Fruit fly (Drosophila melanogaster) whole organism, embryonic: ENCODE measurements around the gene CG17036.

Experiments
- Awh ChIP-seq: fragments of 200-800 bp; sonication (Bioruptor generic); IDR thresholded peaks from 2 replicates; pipeline ENCODE4, ENCODE4 v1.3.6; 2022; ENCODE audit warnings: missing biosample characterization, missing genetic modification characterization
- Bdp1 ChIP-seq: fragments of 200-800 bp; sonication (Bioruptor generic); optimal IDR thresholded peaks from 3 replicates; lab custom pipeline; 2016; ENCODE audit warnings: missing biosample characterization, missing genetic modification characterization
- Bgb ChIP-seq: fragments of 200-800 bp; sonication (Bioruptor generic); IDR thresholded peaks from 2 replicates; pipeline ENCODE4 v1.3.6; 2022; ENCODE audit warnings: missing biosample characterization, missing genetic modification characterization; ENCODE audit not compliant: partially characterized antibody
- CG10321 ChIP-seq: fragments of 200-800 bp; sonication (Bioruptor generic); IDR thresholded peaks from 2 replicates; pipeline ENCODE4 v1.3.6; 2022; ENCODE audit warnings: missing biosample characterization, missing genetic modification characterization
- CG10959 ChIP-seq: fragments of 200-800 bp; sonication (Bioruptor generic); IDR thresholded peaks from 2 replicates; pipeline ENCODE4 v1.3.6; 2022; ENCODE audit warnings: missing biosample characterization, missing genetic modification characterization
- CG11093 ChIP-seq: fragments of 200-800 bp; sonication (Bioruptor generic); IDR thresholded peaks from 3 replicates; pipeline ENCODE4 v1.3.6; 2022; ENCODE audit warnings: missing biosample characterization, missing genetic modification characterization
- CG12236 ChIP-seq: fragments of 200-800 bp; sonication (Bioruptor generic); optimal IDR thresholded peaks from 2 replicates; lab custom pipeline; 2016; ENCODE audit warnings: missing biosample characterization, missing genetic modification characterization
- CG12744 ChIP-seq: fragments of 200-800 bp; sonication (Bioruptor generic); optimal IDR thresholded peaks from 2 replicates; lab custom pipeline; 2016; ENCODE audit warnings: missing biosample characterization, missing genetic modification characterization
- CG12769 ChIP-seq: fragments of 200-800 bp; sonication (Bioruptor generic); optimal IDR thresholded peaks from 2 replicates; lab custom pipeline; 2019; ENCODE audit warnings: missing biosample characterization, mild to moderate bottlenecking, missing genetic modification characterization, moderate library complexity
- CG13287 ChIP-seq: fragments of 200-800 bp; sonication (Bioruptor generic); IDR thresholded peaks from 2 replicates; pipeline ENCODE4 v1.3.6; 2022; ENCODE audit warnings: missing biosample characterization, missing genetic modification characterization; ENCODE audit not compliant: partially characterized antibody
- CG13624 ChIP-seq: fragments of 200-800 bp; sonication (Bioruptor generic); optimal IDR thresholded peaks from 2 replicates; lab custom pipeline; 2016; ENCODE audit warnings: missing biosample characterization, missing genetic modification characterization
- CG13775 ChIP-seq: fragments of 200-800 bp; sonication (Bioruptor generic); optimal IDR thresholded peaks from 3 replicates; lab custom pipeline; 2017; ENCODE audit warnings: missing biosample characterization, mild to moderate bottlenecking, missing genetic modification characterization
- CG14710 ChIP-seq: fragments of 200-800 bp; sonication (Bioruptor generic); optimal IDR thresholded peaks from 3 replicates; lab custom pipeline; 2019; ENCODE audit warnings: missing biosample characterization, mild to moderate bottlenecking, missing genetic modification characterization, moderate library complexity
- CG14965 ChIP-seq: fragments of 200-800 bp; sonication (Bioruptor generic); optimal IDR thresholded peaks from 2 replicates; lab custom pipeline; 2016; ENCODE audit warnings: missing biosample characterization, missing genetic modification characterization, borderline replicate concordance
- CG15269 ChIP-seq: fragments of 200-800 bp; sonication (Bioruptor generic); optimal IDR thresholded peaks from 2 replicates; lab custom pipeline; 2018; ENCODE audit warnings: missing biosample characterization, mild to moderate bottlenecking, missing genetic modification characterization, moderate library complexity
- CG1647 ChIP-seq: fragments of 200-800 bp; sonication (Bioruptor generic); optimal IDR thresholded peaks from 3 replicates; lab custom pipeline; 2016; ENCODE audit warnings: missing biosample characterization, missing genetic modification characterization
- CG17912 ChIP-seq: fragments of 200-800 bp; sonication (Bioruptor generic); optimal IDR thresholded peaks from 2 replicates; lab custom pipeline; 2018; ENCODE audit warnings: missing biosample characterization, mild to moderate bottlenecking, missing genetic modification characterization
- CG31224 ChIP-seq: fragments of 200-800 bp; sonication (Bioruptor generic); IDR thresholded peaks from 2 replicates; pipeline ENCODE4 v1.3.6; 2022; ENCODE audit warnings: missing biosample characterization, missing genetic modification characterization
- CG3163 ChIP-seq: fragments of 200-800 bp; sonication (Bioruptor generic); optimal IDR thresholded peaks from 3 replicates; lab custom pipeline; 2016; ENCODE audit warnings: missing biosample characterization, missing genetic modification characterization
- CG3838 ChIP-seq: fragments of 200-800 bp; sonication (Bioruptor generic); optimal IDR thresholded peaks from 3 replicates; lab custom pipeline; 2016; ENCODE audit warnings: missing biosample characterization, missing genetic modification characterization
- CG3995 ChIP-seq: fragments of 200-800 bp; sonication (Bioruptor generic); optimal IDR thresholded peaks from 3 replicates; lab custom pipeline; 2016; ENCODE audit warnings: missing biosample characterization, missing genetic modification characterization
- CG4707 ChIP-seq: fragments of 200-800 bp; sonication (Bioruptor generic); optimal IDR thresholded peaks from 2 replicates; lab custom pipeline; 2018; ENCODE audit warnings: missing biosample characterization, mild to moderate bottlenecking, missing genetic modification characterization, moderate library complexity
- CG6175 ChIP-seq: fragments of 200-800 bp; sonication (Bioruptor generic); IDR thresholded peaks from 3 replicates; pipeline ENCODE4 v1.3.6; 2022; ENCODE audit warnings: missing biosample characterization, missing genetic modification characterization
- CG7556 ChIP-seq: fragments of 200-800 bp; sonication (Bioruptor generic); optimal IDR thresholded peaks from 2 replicates; lab custom pipeline; 2017; ENCODE audit warnings: missing biosample characterization, mild to moderate bottlenecking, missing genetic modification characterization
- CG8290 ChIP-seq, 3 experiments: fragments of 200-800 bp; sonication (Bioruptor generic); optimal IDR thresholded peaks; 2 replicates each; lab custom pipeline; 2016 to 2019; ENCODE audit warnings: missing biosample characterization in 3 of 3, missing genetic modification characterization in 3 of 3, mild to moderate bottlenecking in 2 of 3, moderate library complexity in 1 of 3
- CG9609 ChIP-seq: fragments of 200-800 bp; sonication (Bioruptor generic); optimal IDR thresholded peaks from 3 replicates; lab custom pipeline; 2016; ENCODE audit warnings: missing biosample characterization, missing genetic modification characterization
- CG9817 ChIP-seq: fragments of 200-800 bp; sonication (Bioruptor generic); optimal IDR thresholded peaks from 2 replicates; lab custom pipeline; 2018; ENCODE audit warnings: missing biosample characterization, mild to moderate bottlenecking, missing genetic modification characterization, moderate library complexity
- Hmx ChIP-seq: fragments of 200-800 bp; sonication (Bioruptor generic); optimal IDR thresholded peaks from 2 replicates; lab custom pipeline; 2016; ENCODE audit warnings: missing biosample characterization, missing genetic modification characterization
- Neu2 ChIP-seq: fragments of 200-800 bp; sonication (Bioruptor generic); optimal IDR thresholded peaks from 3 replicates; lab custom pipeline; 2016; ENCODE audit warnings: missing biosample characterization, missing genetic modification characterization, borderline replicate concordance
- Side ChIP-seq: fragments of 200-800 bp; sonication (Bioruptor generic); optimal IDR thresholded peaks from 2 replicates; lab custom pipeline; 2016; ENCODE audit warnings: missing biosample characterization, missing genetic modification characterization
- Stat92E ChIP-seq, 3 experiments: fragments of >200 bp in 2 of 3; fragments of 200-800 bp in 1 of 3; sonication (Bioruptor generic) in 1 of 3; optimal IDR thresholded peaks; 2 replicates each; lab custom pipeline; 2017 to 2019; ENCODE audit warnings: missing biosample characterization in 3 of 3, missing genetic modification characterization in 3 of 3, mild to moderate bottlenecking in 1 of 3, moderate library complexity in 1 of 3
- chif ChIP-seq, 2 experiments: fragments of 200-800 bp; sonication (Bioruptor generic); optimal IDR thresholded peaks; 3 replicates each; lab custom pipeline; 2016; ENCODE audit warnings: missing biosample characterization in 2 of 2, missing genetic modification characterization in 2 of 2
- chinmo ChIP-seq: fragments of 200-800 bp; sonication (Bioruptor generic); IDR thresholded peaks from 4 replicates; pipeline ENCODE4 v1.3.6; 2022; ENCODE audit warnings: missing biosample characterization, missing genetic modification characterization; ENCODE audit not compliant: partially characterized antibody
- crc ChIP-seq: fragments of 200-800 bp; sonication (Bioruptor generic); optimal IDR thresholded peaks from 2 replicates; lab custom pipeline; 2016; ENCODE audit warnings: missing biosample characterization, missing genetic modification characterization
- ems ChIP-seq: fragments of 200-800 bp; sonication (Bioruptor generic); optimal IDR thresholded peaks from 3 replicates; lab custom pipeline; 2016; ENCODE audit warnings: missing biosample characterization, missing genetic modification characterization
- esg ChIP-seq: fragments of 200-800 bp; sonication (Bioruptor generic); conservative IDR thresholded peaks from 2 replicates; pipeline ENCODE4 v1.3.6; 2022; ENCODE audit warnings: missing biosample characterization, missing genetic modification characterization
- org-1 ChIP-seq: fragments of 200-800 bp; sonication (Bioruptor generic); optimal IDR thresholded peaks from 2 replicates; lab custom pipeline; 2017; ENCODE audit warnings: missing biosample characterization, missing genetic modification characterization
- pb ChIP-seq: fragments of 200-800 bp; sonication (Bioruptor generic); optimal IDR thresholded peaks from 3 replicates; lab custom pipeline; 2016; ENCODE audit warnings: missing biosample characterization, missing genetic modification characterization
- pfk ChIP-seq: fragments of 200-800 bp; sonication (Bioruptor generic); optimal IDR thresholded peaks from 2 replicates; lab custom pipeline; 2018; ENCODE audit warnings: missing biosample characterization, mild to moderate bottlenecking, missing genetic modification characterization, moderate library complexity
- psq ChIP-seq: fragments of 200-800 bp; sonication (Bioruptor generic); optimal IDR thresholded peaks from 2 replicates; lab custom pipeline; 2017; ENCODE audit warnings: missing biosample characterization, missing genetic modification characterization
- rib ChIP-seq: fragments of 200-800 bp; sonication (Bioruptor generic); IDR thresholded peaks from 2 replicates; pipeline ENCODE4 v1.3.6; 2022; ENCODE audit warnings: missing biosample characterization, missing genetic modification characterization
- schlank ChIP-seq: fragments of 200-800 bp; sonication (Bioruptor generic); optimal IDR thresholded peaks from 2 replicates; lab custom pipeline; 2018; ENCODE audit warnings: missing biosample characterization, mild to moderate bottlenecking, missing genetic modification characterization
- sima ChIP-seq: fragments of 200-800 bp; sonication (Bioruptor generic); optimal IDR thresholded peaks from 2 replicates; lab custom pipeline; 2016; ENCODE audit warnings: missing biosample characterization, missing genetic modification characterization
- ssp ChIP-seq: fragments of 200-800 bp; sonication (Bioruptor generic); IDR thresholded peaks from 2 replicates; pipeline ENCODE4 v1.3.6; 2022; ENCODE audit warnings: missing biosample characterization, missing genetic modification characterization

The CG17036 gene

dm6 chr2L:12721794-12722315 lies 21.3 kb upstream of the CG17036 start, which contains the start of gene Pih1D1 (continued):
- TF ChIP-seq CG14965 (peak; percentile 18), ems (GFP tag; lab: Kevin White, UChicago) (peak; percentile 86), chinmo (GFP tag; lab: Robert Waterston, UW) (no peak), CG8290 (GFP tag; optimal IDR thresholded peaks at IDR 0.05; lab: Kevin White, UChicago) (peak; percentile 89), CG8290 (tag; optimal IDR thresholded peaks at IDR 0.05; lab: Kevin White, UChicago) (peak in 1 of 2 experiments; percentile 68), CG13624 (peak; percentile 91), CG14710 (peak; percentile 97), Awh (GFP tag; lab: Robert Waterston, UW) (peak; percentile 90), CG13287 (no peak), CG3163 (GFP tag; lab: Kevin White, UChicago) (peak; percentile 68), CG10321 (peak; percentile 73), psq (GFP tag; lab: Kevin White, UChicago) (peak; percentile 77), Bgb (no peak), CG3995 (GFP tag; lab: Kevin White, UChicago) (peak; percentile 77), CG13775 (GFP tag; lab: Kevin White, UChicago) (peak; percentile 98), sima (peak; percentile 48), CG4707 (GFP tag; lab: Kevin White, UChicago) (peak; percentile 91), CG9817 (tag; lab: Kevin White, UChicago) (peak; percentile 97), CG10959 (peak; percentile 82), pfk (GFP tag; lab: Kevin White, UChicago) (no peak), org-1 (GFP tag; lab: Kevin White, UChicago) (peak; percentile 87), CG17912 (peak; percentile 52), Stat92E (GFP tag; optimal IDR thresholded peaks at IDR 0.05; lab: Kevin White, UChicago) (peak in 1 of 3 experiments; percentile 76), CG7556 (GFP tag; lab: Kevin White, UChicago) (peak; percentile 93), pb (GFP tag; lab: Kevin White, UChicago) (peak; percentile 77), CG11093 (GFP tag; lab: Robert Waterston, UW) (peak; percentile 95), Side (GFP tag; lab: Kevin White, UChicago) (peak; percentile 86), CG12744 (peak; percentile 91), CG12236 (GFP tag; lab: Kevin White, UChicago) (peak; percentile 85), chif (GFP tag; optimal IDR thresholded peaks at IDR 0.05; lab: Kevin White, UChicago) (peak; percentile 85 to 95), crc (peak; percentile 82), CG6175 (peak; percentile 90), Neu2 (GFP tag; lab: Kevin White, UChicago) (peak; percentile 44), rib (GFP tag; lab: Robert Waterston, UW) (peak; percentile 92), ssp (peak; percentile 89), CG9609 (GFP tag; lab: Kevin White, UChicago) (peak; percentile 93), Hmx (peak; percentile 91), CG12769 (tag; lab: Kevin White, UChicago) (no peak), CG15269 (tag; lab: Kevin White, UChicago) (peak; percentile 94), esg (GFP tag; lab: Robert Waterston, UW) (peak; percentile 97), schlank (tag; lab: Kevin White, UChicago) (peak; percentile 67), CG3838 (GFP tag; lab: Kevin White, UChicago) (peak; percentile 84), CG31224 (GFP tag; lab: Robert Waterston, UW) (peak; percentile 93), CG1647 (GFP tag; lab: Kevin White, UChicago) (peak; percentile 85), Bdp1 (GFP tag; lab: Kevin White, UChicago) (peak; percentile 81)
